Fruit fly (Drosophila melanogaster): Measurements from ENCODE around the gene Nup133.

The Nup133 gene

DNA sequence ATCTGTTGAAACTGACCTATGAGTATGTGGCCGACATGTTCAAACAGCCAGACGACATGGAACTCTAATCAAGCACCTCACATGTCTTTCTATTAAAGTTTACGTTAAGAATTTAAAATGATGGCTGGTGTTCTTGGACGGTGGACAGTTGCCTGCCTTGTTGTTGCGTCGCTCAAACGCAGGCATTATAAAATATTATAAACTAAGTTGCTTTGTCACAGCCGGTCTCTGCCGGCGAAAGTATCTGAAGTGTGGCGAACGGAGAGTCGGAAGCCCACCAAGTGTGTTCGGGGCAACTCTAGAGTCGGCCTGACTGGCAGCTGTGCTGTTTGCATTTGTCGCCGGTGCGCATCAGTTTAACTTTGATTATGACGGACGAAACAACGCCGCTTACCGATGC, 4.3 kb downstream of the Nup133 start, which contains the start of gene cd:
cd (plus strand) TSS at position 301 of the 400 bp plus-strand sequence.
- no peak for TF ChIP-seq CG10348 (GFP tag; IDR thresholded peaks at IDR 0.05)
- TF ChIP-seq Ets98B (GFP tag; IDR thresholded peaks at IDR 0.05), result no peak
- no peak for TF ChIP-seq CG4496 (GFP tag; IDR thresholded peaks at IDR 0.05)
- no peak for TF ChIP-seq EcR (GFP tag; optimal IDR thresholded peaks at IDR 0.05)
- no peak for TF ChIP-seq CG17806 (tag; optimal IDR thresholded peaks at IDR 0.05)
- TF ChIP-seq CG15710 (tag; optimal IDR thresholded peaks at IDR 0.05), result no peak
- no peak for TF ChIP-seq CG9948 (tag; optimal IDR thresholded peaks at IDR 0.05)
- no peak for TF ChIP-seq CG13204 (GFP tag; optimal IDR thresholded peaks at IDR 0.05)
- no peak for TF ChIP-seq CG14655 (GFP tag; optimal IDR thresholded peaks at IDR 0.05)
- TF ChIP-seq rn (GFP tag; IDR thresholded peaks at IDR 0.05), result no peak
- no peak for TF ChIP-seq Snoo (tag; optimal IDR thresholded peaks at IDR 0.05)
- no peak for TF ChIP-seq CG32121 (GFP tag; IDR thresholded peaks at IDR 0.05)
- no peak for TF ChIP-seq CG8301 (tag; optimal IDR thresholded peaks at IDR 0.05)
- no peak for TF ChIP-seq D1 (tag; optimal IDR thresholded peaks at IDR 0.05)

DNA sequence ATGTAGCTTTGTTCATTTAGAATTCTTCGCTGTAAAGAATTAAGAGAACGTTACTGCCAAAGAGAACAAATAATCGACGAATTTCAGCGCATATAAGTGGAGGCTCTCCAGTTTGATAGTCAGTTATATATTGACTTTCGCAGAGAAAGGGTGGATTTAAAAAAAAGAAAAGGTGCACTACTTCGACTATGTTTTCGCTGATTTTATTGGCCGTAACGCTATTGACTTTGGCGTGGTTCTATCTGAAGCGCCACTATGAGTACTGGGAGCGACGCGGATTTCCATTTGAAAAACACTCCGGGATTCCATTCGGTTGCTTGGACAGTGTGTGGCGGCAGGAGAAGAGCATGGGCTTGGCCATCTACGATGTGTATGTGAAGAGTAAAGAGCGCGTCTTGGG, 7.8 kb downstream of the Nup133 start, which contains the start of gene Cyp6d4:
Cyp6d4 (plus strand) TSS at position 112 of the 400 bp plus-strand sequence.
- TF ChIP-seq Pif1A (GFP tag; optimal IDR thresholded peaks at IDR 0.05) (no peak), CG34367 (tag; optimal IDR thresholded peaks at IDR 0.05) (no peak), CG32121 (GFP tag; IDR thresholded peaks at IDR 0.05) (no peak), Ets98B (GFP tag; IDR thresholded peaks at IDR 0.05) (no peak), fd96Ca (GFP tag; IDR thresholded peaks at IDR 0.05) (no peak), CG10348 (GFP tag; IDR thresholded peaks at IDR 0.05) (no peak), D1 (tag; optimal IDR thresholded peaks at IDR 0.05) (no peak), EcR (GFP tag; optimal IDR thresholded peaks at IDR 0.05) (no peak), gl (tag; optimal IDR thresholded peaks at IDR 0.05) (no peak), CG4496 (GFP tag; IDR thresholded peaks at IDR 0.05) (no peak), Pif1B (GFP tag; optimal IDR thresholded peaks at IDR 0.05) (no peak)

DNA sequence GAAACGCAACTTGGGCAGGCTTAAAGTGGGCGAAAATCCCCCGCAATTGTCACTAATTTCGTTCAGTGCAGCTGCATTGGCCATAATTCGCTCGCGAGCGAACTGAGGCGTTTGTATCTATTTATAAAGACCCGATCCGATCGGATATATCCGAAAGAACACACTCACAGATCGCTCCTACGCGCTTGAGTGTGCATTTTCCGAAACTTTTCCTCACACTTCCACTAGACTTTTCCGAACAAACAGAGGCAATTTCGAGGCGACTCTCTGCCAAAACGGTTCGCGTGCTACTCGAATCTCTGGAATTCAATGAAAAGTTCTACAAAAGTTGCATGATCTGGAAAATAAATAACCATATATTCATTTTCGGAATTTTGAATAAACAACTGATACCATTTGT, 11.4 kb downstream of the Nup133 start, which contains the start of the genes CG6972 and CCAP:
CG6972 (plus strand) TSS at position 215 of the 400 bp plus-strand sequence.
CCAP (minus strand) TSS at position 292 of the 400 bp plus-strand sequence.
- TF ChIP-seq D1 (tag; optimal IDR thresholded peaks at IDR 0.05) (no peak), CG32121 (GFP tag; IDR thresholded peaks at IDR 0.05) (0 out of 2 replicates have a peak, but pooled peaks have one; percentile 28)

DNA sequence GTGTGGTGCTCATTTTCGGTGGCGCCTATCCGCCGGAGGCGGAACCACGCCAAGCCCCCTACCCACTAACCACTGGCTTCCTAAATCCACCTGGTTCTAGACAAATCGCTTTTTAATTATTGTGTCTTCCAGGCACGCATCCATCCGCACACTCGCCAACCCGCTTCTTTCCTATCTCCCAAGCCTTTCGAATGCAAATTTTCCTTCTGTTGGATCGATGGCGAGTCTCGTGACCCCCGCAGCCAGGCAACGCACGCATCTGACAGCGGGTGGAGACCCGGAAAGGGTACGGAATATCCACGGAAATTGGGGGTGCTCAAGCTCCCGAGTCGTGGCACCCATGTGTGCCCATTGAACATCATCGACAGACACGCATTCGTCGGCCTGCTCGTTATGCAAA, 16.8 kb downstream of the Nup133 start, which contains the start of gene CG13842:
CG13842 (minus strand) TSS at position 101 of the 400 bp plus-strand sequence.
- no peak for TF ChIP-seq CG12605 (GFP tag; IDR thresholded peaks at IDR 0.05)
- TF ChIP-seq CG17806 (tag; optimal IDR thresholded peaks at IDR 0.05), result no peak
- no peak for TF ChIP-seq Pif1A (GFP tag; optimal IDR thresholded peaks at IDR 0.05)
- no peak for TF ChIP-seq CG4496 (GFP tag; IDR thresholded peaks at IDR 0.05)
- no peak for TF ChIP-seq CG9948 (tag; optimal IDR thresholded peaks at IDR 0.05)
- TF ChIP-seq EcR (GFP tag; optimal IDR thresholded peaks at IDR 0.05), result no peak
- TF ChIP-seq fd96Ca (GFP tag; IDR thresholded peaks at IDR 0.05), result no peak
- no peak for TF ChIP-seq rn (GFP tag; IDR thresholded peaks at IDR 0.05)
- no peak for TF ChIP-seq D1 (tag; optimal IDR thresholded peaks at IDR 0.05)
- TF ChIP-seq CG8159 (tag; optimal IDR thresholded peaks at IDR 0.05), result no peak
- no peak for TF ChIP-seq CG13204 (GFP tag; optimal IDR thresholded peaks at IDR 0.05)

DNA sequence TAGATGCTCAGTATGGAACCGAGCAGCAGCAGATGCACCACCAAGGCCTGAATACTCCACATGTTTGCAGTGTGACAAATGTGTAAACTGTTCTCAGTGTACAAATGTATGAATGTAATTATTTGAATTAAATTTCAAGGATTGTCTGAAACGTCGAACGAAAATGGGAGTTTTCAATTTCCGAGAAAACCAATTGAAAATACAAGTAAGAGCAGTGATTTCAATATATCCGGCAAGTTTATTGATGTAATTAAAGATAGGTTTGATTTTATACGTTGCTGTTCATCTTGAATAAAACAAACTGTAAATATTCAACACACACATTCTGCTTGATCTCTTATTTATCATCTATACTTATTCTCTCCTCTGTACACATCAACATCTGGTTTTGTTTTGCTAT, 20.3 kb downstream of the Nup133 start, which contains the start of gene CG4907:
CG4907 (minus strand) TSS at position 101 of the 400 bp plus-strand sequence.
- TF ChIP-seq Pif1B (GFP tag; optimal IDR thresholded peaks at IDR 0.05), result no peak
- TF ChIP-seq CG14655 (GFP tag; optimal IDR thresholded peaks at IDR 0.05), result no peak
- no peak for TF ChIP-seq CG32121 (GFP tag; IDR thresholded peaks at IDR 0.05)
- no peak for TF ChIP-seq CG10348 (GFP tag; IDR thresholded peaks at IDR 0.05)
- no peak for TF ChIP-seq gl (tag; optimal IDR thresholded peaks at IDR 0.05)
- TF ChIP-seq fd96Ca (GFP tag; IDR thresholded peaks at IDR 0.05), result no peak
- no peak for TF ChIP-seq rn (GFP tag; IDR thresholded peaks at IDR 0.05)
- TF ChIP-seq CG13204 (GFP tag; optimal IDR thresholded peaks at IDR 0.05), result no peak
- no peak for TF ChIP-seq Pif1A (GFP tag; optimal IDR thresholded peaks at IDR 0.05)
- no peak for TF ChIP-seq CG8159 (tag; optimal IDR thresholded peaks at IDR 0.05)
- no peak for TF ChIP-seq EcR (GFP tag; optimal IDR thresholded peaks at IDR 0.05)
- no peak for TF ChIP-seq CG17806 (tag; optimal IDR thresholded peaks at IDR 0.05)

DNA sequence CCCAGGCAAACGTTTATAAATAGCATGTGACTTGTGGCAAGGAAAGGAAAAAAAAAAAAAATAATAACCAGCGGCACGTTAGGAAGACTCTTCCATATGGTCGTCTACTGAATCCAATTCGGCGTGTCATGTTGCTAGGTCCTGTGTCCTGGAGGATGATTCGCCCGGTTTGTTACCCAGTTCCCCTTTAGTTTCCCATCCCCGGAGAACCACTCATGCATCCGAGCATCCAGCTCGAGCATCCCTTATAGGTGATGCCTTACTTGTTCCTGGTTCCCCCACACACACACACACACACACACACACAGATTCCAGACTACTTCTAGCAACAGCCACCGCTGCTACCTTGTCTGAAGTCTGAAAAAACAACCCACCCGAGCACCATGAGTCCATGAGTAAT, 27.5 kb downstream of the Nup133 start:
- TF ChIP-seq EcR (GFP tag; optimal IDR thresholded peaks at IDR 0.05) (no peak), rn (GFP tag; IDR thresholded peaks at IDR 0.05) (no peak), CG15710 (tag; optimal IDR thresholded peaks at IDR 0.05) (no peak), CG13204 (GFP tag; optimal IDR thresholded peaks at IDR 0.05) (no peak), Pif1A (GFP tag; optimal IDR thresholded peaks at IDR 0.05) (no peak), Ets98B (GFP tag; IDR thresholded peaks at IDR 0.05) (no peak), CG8301 (tag; optimal IDR thresholded peaks at IDR 0.05) (no peak), CG14655 (GFP tag; optimal IDR thresholded peaks at IDR 0.05) (no peak), CG10348 (GFP tag; IDR thresholded peaks at IDR 0.05) (no peak), CG9948 (tag; optimal IDR thresholded peaks at IDR 0.05) (no peak), CG34367 (tag; optimal IDR thresholded peaks at IDR 0.05) (no peak), CG12605 (GFP tag; IDR thresholded peaks at IDR 0.05) (no peak), Pif1B (GFP tag; optimal IDR thresholded peaks at IDR 0.05) (no peak), CG4496 (GFP tag; IDR thresholded peaks at IDR 0.05) (no peak), fd96Ca (GFP tag; IDR thresholded peaks at IDR 0.05) (no peak), CG8159 (tag; optimal IDR thresholded peaks at IDR 0.05) (no peak), gl (tag; optimal IDR thresholded peaks at IDR 0.05) (no peak)
